Fruit fly (Drosophila melanogaster): ENCODE results near the gene Nepl13.

DNA sequence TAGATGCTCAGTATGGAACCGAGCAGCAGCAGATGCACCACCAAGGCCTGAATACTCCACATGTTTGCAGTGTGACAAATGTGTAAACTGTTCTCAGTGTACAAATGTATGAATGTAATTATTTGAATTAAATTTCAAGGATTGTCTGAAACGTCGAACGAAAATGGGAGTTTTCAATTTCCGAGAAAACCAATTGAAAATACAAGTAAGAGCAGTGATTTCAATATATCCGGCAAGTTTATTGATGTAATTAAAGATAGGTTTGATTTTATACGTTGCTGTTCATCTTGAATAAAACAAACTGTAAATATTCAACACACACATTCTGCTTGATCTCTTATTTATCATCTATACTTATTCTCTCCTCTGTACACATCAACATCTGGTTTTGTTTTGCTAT, 50.2 kb downstream of the Nepl13 start, which contains the start of gene CG4907:
- no peak for TF ChIP-seq CTCF (optimal IDR thresholded peaks at IDR 0.05)
- TF ChIP-seq CG8478 (optimal IDR thresholded peaks at IDR 0.05) = no peak

All from S2 (cell line).